Worm (Caenorhabditis elegans): ENCODE data around the gene str-185.
A peak's percentile ranks its signal among the peaks of the same experiment; 100 is the strongest.

Gene str-185

ce11 chrIV:4398420-4398819 is 31.4 kb downstream of the str-185 start:
- TF ChIP-seq lin-35 (GFP tag; optimal IDR thresholded peaks at IDR 0.05), result peak in 1 of 3 experiments; percentile 8
- TF ChIP-seq mes-4 (tag; optimal IDR thresholded peaks at IDR 0.05), result no peak
- no peak for TF ChIP-seq gei-17 (GFP tag; optimal IDR thresholded peaks at IDR 0.05)
- TF ChIP-seq aptf-2 (GFP tag; conservative IDR thresholded peaks at IDR 0.05), result no peak
- no peak for TF ChIP-seq D2030.7 (GFP tag; IDR thresholded peaks at IDR 0.05)
- no peak for TF ChIP-seq repo-1 (tag; optimal IDR thresholded peaks at IDR 0.05)
- TF ChIP-seq dpl-1 (GFP tag; optimal IDR thresholded peaks at IDR 0.05), result no peak
- no peak for TF ChIP-seq sdz-38 (tag; optimal IDR thresholded peaks at IDR 0.05)
- TF ChIP-seq egrh-3 (GFP tag; IDR thresholded peaks at IDR 0.05), result peak; percentile 36; the same call in 1 of the 2 replicates
- 0 out of 2 replicates have a peak, but pooled peaks have one; percentile 45 for TF ChIP-seq ekl-4 (GFP tag; IDR thresholded peaks at IDR 0.05)
- TF ChIP-seq zfh-2 (GFP tag; conservative IDR thresholded peaks at IDR 0.05), result peak; percentile 85
- no peak for TF ChIP-seq akir-1 (GFP tag; optimal IDR thresholded peaks at IDR 0.05)
- no peak for TF ChIP-seq F10E7.11 (tag; optimal IDR thresholded peaks at IDR 0.05)

- TF ChIP-seq ztf-18 (tag; optimal IDR thresholded peaks at IDR 0.05), result no peak
- no peak for TF ChIP-seq lsy-27 (tag; optimal IDR thresholded peaks at IDR 0.05; ENCODE audit: borderline replicate concordance, insufficient read depth)
- no peak for TF ChIP-seq madf-6 (GFP tag; IDR thresholded peaks at IDR 0.05)
- TF ChIP-seq lin-54 (GFP tag; optimal IDR thresholded peaks at IDR 0.05), result no peak
- no peak for TF ChIP-seq B0336.3 (GFP tag; IDR thresholded peaks at IDR 0.05)
- TF ChIP-seq F22D6.2 (tag; optimal IDR thresholded peaks at IDR 0.05), result no peak
- TF ChIP-seq akir-1 (GFP tag; optimal IDR thresholded peaks at IDR 0.05), result no peak
- TF ChIP-seq C06A6.2 (GFP tag; conservative IDR thresholded peaks at IDR 0.05), result no peak
- no peak for TF ChIP-seq pbrm-1 (GFP tag; IDR thresholded peaks at IDR 0.05)
- no peak for TF ChIP-seq ceh-100 (GFP tag; IDR thresholded peaks at IDR 0.05)
- TF ChIP-seq madf-10 (tag; optimal IDR thresholded peaks at IDR 0.05), result no peak
- TF ChIP-seq D2030.7 (GFP tag; IDR thresholded peaks at IDR 0.05), result no peak
- no peak for TF ChIP-seq F49E8.2 (tag; optimal IDR thresholded peaks at IDR 0.05; ENCODE audit: insufficient read depth)
- no peak for TF ChIP-seq tlf-1 (GFP tag; optimal IDR thresholded peaks at IDR 0.05)
- TF ChIP-seq ets-4 (GFP tag; optimal IDR thresholded peaks at IDR 0.05), result no peak
- no peak for TF ChIP-seq tbp1 (GFP tag; optimal IDR thresholded peaks at IDR 0.05)
- TF ChIP-seq ztf-26 (tag; optimal IDR thresholded peaks at IDR 0.05), result no peak
- TF ChIP-seq sptf-2 (GFP tag; optimal IDR thresholded peaks at IDR 0.05), result no peak
- TF ChIP-seq repo-1 (tag; optimal IDR thresholded peaks at IDR 0.05), result no peak
- TF ChIP-seq mes-4 (tag; optimal IDR thresholded peaks at IDR 0.05), result no peak
These were observed 32.2 kb downstream of the str-185 start for ce11 chrIV:4397586-4397985.

- TF ChIP-seq cebp-1 (GFP tag; IDR thresholded peaks at IDR 0.05), result no peak
- TF ChIP-seq cebp-1 (tag; optimal IDR thresholded peaks at IDR 0.05), result no peak
- peak; percentile 25 for TF ChIP-seq nhr-80 (tag; optimal IDR thresholded peaks at IDR 0.05)
These were observed 32.7 kb downstream of the str-185 start for ce11 chrIV:4397111-4397510.

- TF ChIP-seq madf-3 (GFP tag; IDR thresholded peaks at IDR 0.05) (0 out of 2 replicates have a peak, but pooled peaks have one; percentile 8), ceh-40 (GFP tag; IDR thresholded peaks at IDR 0.05) (no peak), lin-26 (GFP tag; IDR thresholded peaks at IDR 0.05) (0 out of 2 replicates have a peak, but pooled peaks have one; percentile 11), somi-1 (GFP tag; optimal IDR thresholded peaks at IDR 0.05) (peak; percentile 2), dpl-1 (GFP tag; optimal IDR thresholded peaks at IDR 0.05) (no peak), egrh-3 (GFP tag; IDR thresholded peaks at IDR 0.05) (peak; percentile 25; the same call in 1 of the 2 replicates), Y95B8A.8 (GFP tag; IDR thresholded peaks at IDR 0.05) (no peak)
These were observed 33.6 kb downstream of the str-185 start for ce11 chrIV:4396052-4396821.
